Fruit fly (Drosophila melanogaster): ENCODE measurements around the gene Sgs3.

Gene Sgs3

DNA sequence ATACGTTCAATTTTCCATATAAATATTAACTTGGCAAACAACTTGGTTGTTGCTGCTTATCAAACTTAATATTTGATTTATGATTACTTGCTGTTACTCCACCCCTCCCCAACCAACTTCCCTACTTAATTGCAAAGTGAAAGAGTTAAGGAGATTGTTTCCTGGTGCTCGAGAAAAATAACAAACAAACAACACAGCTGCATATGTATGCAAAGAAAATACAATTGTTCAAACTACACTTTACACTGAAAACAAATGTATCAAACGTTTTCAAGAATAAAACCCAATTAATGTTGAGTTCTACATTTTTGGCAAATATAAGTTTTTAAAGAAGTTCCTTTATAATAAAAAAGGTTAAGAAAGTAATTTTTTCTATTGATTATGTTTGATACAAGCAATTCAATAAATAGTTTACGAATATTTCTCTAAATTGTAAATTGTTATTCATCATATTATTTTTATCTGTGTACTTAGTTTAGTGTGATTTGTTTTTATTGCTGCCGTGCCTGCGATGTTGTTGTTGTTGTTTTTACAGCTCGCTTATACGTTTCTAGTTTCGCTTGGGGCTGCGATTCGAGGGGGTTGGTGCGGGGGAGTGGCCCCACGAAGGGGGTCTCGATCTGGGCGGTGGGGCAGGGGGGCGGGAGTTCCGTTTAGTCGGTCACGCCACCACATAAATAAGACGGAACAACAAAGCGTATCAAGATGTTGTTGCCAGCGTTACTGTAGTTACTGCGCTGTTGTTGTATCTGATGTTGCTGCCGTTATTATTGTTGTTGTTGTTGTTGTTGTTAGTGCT lies 43.8 kb downstream of the Sgs3 start (continued):
- no peak for TF ChIP-seq hkb (optimal IDR thresholded peaks at IDR 0.05)
- 0 out of 2 replicates have a peak, but pooled peaks have one; percentile 28 for TF ChIP-seq hkb (GFP tag; IDR thresholded peaks at IDR 0.05)
- 0 out of 2 replicates have a peak, but pooled peaks have one; percentile 9 for TF ChIP-seq gsb (GFP tag; IDR thresholded peaks at IDR 0.05)
- peak; percentile 31 for TF ChIP-seq CG10431 (GFP tag; optimal IDR thresholded peaks at IDR 0.05)
- TF ChIP-seq Mad (GFP tag; optimal IDR thresholded peaks at IDR 0.05), result no peak
- peak; percentile 46; the same call in 1 of the 2 replicates for TF ChIP-seq CG6689 (GFP tag; IDR thresholded peaks at IDR 0.05)
- peak; percentile 44 for TF ChIP-seq lilli (GFP tag; optimal IDR thresholded peaks at IDR 0.05)
- TF ChIP-seq Side (GFP tag; optimal IDR thresholded peaks at IDR 0.05), result peak; percentile 20
- peak; percentile 66 for TF ChIP-seq lmd (GFP tag; IDR thresholded peaks at IDR 0.05)
- no peak for TF ChIP-seq dan (GFP tag; IDR thresholded peaks at IDR 0.05)
- peak; percentile 51 to 62 for TF ChIP-seq chif (GFP tag; optimal IDR thresholded peaks at IDR 0.05)
- no peak for TF ChIP-seq stwl (tag; optimal IDR thresholded peaks at IDR 0.05)
- TF ChIP-seq CG11560 (tag; IDR thresholded peaks at IDR 0.05), result no peak
- TF ChIP-seq nmo (GFP tag; optimal IDR thresholded peaks at IDR 0.05), result peak; percentile 85
- TF ChIP-seq CG8478 (optimal IDR thresholded peaks at IDR 0.05), result no peak
- peak; percentile 64 for TF ChIP-seq Abd-B (GFP tag; optimal IDR thresholded peaks at IDR 0.05)
- peak; percentile 46; the same call in 1 of the 2 replicates for TF ChIP-seq CG32772 (GFP tag; IDR thresholded peaks at IDR 0.05)
- peak; percentile 87 for TF ChIP-seq CG12391 (tag; optimal IDR thresholded peaks at IDR 0.05)
- peak; percentile 57 for TF ChIP-seq CG9932 (GFP tag; IDR thresholded peaks at IDR 0.05)
- TF ChIP-seq CG10543 (GFP tag; optimal IDR thresholded peaks at IDR 0.05), result peak; percentile 86
- TF ChIP-seq CG12299 (tag; optimal IDR thresholded peaks at IDR 0.05), result peak; percentile 45
- peak; percentile 45 for TF ChIP-seq CG6683 (GFP tag; optimal IDR thresholded peaks at IDR 0.05)
- no peak for TF ChIP-seq D (optimal IDR thresholded peaks at IDR 0.05)
- peak; percentile 71 for TF ChIP-seq D (GFP tag; optimal IDR thresholded peaks at IDR 0.05)
- peak; percentile 59 for TF ChIP-seq CG18764 (GFP tag; optimal IDR thresholded peaks at IDR 0.05)
- TF ChIP-seq CG11247 (GFP tag; IDR thresholded peaks at IDR 0.05), result no peak
- 0 out of 3 replicates have a peak, but pooled peaks have one; percentile 36 for TF ChIP-seq Aef1 (GFP tag; IDR thresholded peaks at IDR 0.05)
- peak; percentile 39 for TF ChIP-seq NfI (GFP tag; optimal IDR thresholded peaks at IDR 0.05)
- TF ChIP-seq aop (GFP tag; IDR thresholded peaks at IDR 0.05), result 0 out of 2 replicates have a peak, but pooled peaks have one; percentile 42
- peak; percentile 46; the same call in 1 of the 2 replicates for TF ChIP-seq ttk (GFP tag; IDR thresholded peaks at IDR 0.05)
- peak; percentile 90 for TF ChIP-seq CG2712 (tag; optimal IDR thresholded peaks at IDR 0.05)
- no peak for TF ChIP-seq CG14965 (GFP tag; optimal IDR thresholded peaks at IDR 0.05; ENCODE audit: borderline replicate concordance)
- TF ChIP-seq CG4730 (GFP tag; IDR thresholded peaks at IDR 0.05), result no peak
- no peak for TF ChIP-seq Neu2 (GFP tag; optimal IDR thresholded peaks at IDR 0.05; ENCODE audit: borderline replicate concordance)
- TF ChIP-seq Dip3 (GFP tag; optimal IDR thresholded peaks at IDR 0.05), result no peak
- no peak for TF ChIP-seq CG7928 (GFP tag; optimal IDR thresholded peaks at IDR 0.05)
- no peak for TF ChIP-seq her (GFP tag; optimal IDR thresholded peaks at IDR 0.05)
- no peak for TF ChIP-seq Rx (GFP tag; IDR thresholded peaks at IDR 0.05)
- peak; percentile 55; the same call in 1 of the 2 replicates for TF ChIP-seq CG14667 (GFP tag; IDR thresholded peaks at IDR 0.05)
- peak; percentile 57 for TF ChIP-seq zen (tag; optimal IDR thresholded peaks at IDR 0.05)
- TF ChIP-seq pnt (GFP tag; optimal IDR thresholded peaks at IDR 0.05), result peak; percentile 38
- no peak for TF ChIP-seq CG12219 (GFP tag; optimal IDR thresholded peaks at IDR 0.05)
- TF ChIP-seq CG6813 (GFP tag; optimal IDR thresholded peaks at IDR 0.05), result peak; percentile 47
- TF ChIP-seq prd (optimal IDR thresholded peaks at IDR 0.05), result no peak
- TF ChIP-seq prd (GFP tag; IDR thresholded peaks at IDR 0.05), result peak; percentile 70; the same call in 2 of the 3 replicates
- TF ChIP-seq Atf-2 (GFP tag; optimal IDR thresholded peaks at IDR 0.05), result peak; percentile 24
- TF ChIP-seq cwo (GFP tag; optimal IDR thresholded peaks at IDR 0.05), result peak; percentile 49
- TF ChIP-seq Hey (tag; optimal IDR thresholded peaks at IDR 0.05), result peak; percentile 35
- peak; percentile 44 for TF ChIP-seq mam (GFP tag; optimal IDR thresholded peaks at IDR 0.05)
- peak; percentile 78 for TF ChIP-seq D19A (tag; optimal IDR thresholded peaks at IDR 0.05)

Data from whole organism, embryonic.